Fruit fly (Drosophila melanogaster) whole organism, embryonic: ENCODE results near the gene CG4020.

Experiments
- Asciz ChIP-seq: fragments of 200-800 bp; sonication (Bioruptor generic); optimal IDR thresholded peaks from 2 replicates; lab custom pipeline; 2017; ENCODE audit warnings: missing biosample characterization, mild to moderate bottlenecking, missing genetic modification characterization, missing genetic modification reagents
- CG10462 ChIP-seq: fragments of 200-800 bp; sonication (Bioruptor generic); optimal IDR thresholded peaks from 2 replicates; lab custom pipeline; 2016; ENCODE audit warnings: missing biosample characterization, missing genetic modification characterization
- CG11456 ChIP-seq: fragments of 200-800 bp; sonication (Bioruptor generic); IDR thresholded peaks from 3 replicates; pipeline ENCODE4 v1.3.6; 2022; ENCODE audit warnings: missing biosample characterization, missing genetic modification characterization
- CG14014 ChIP-seq: fragments of 200-800 bp; sonication (Bioruptor generic); IDR thresholded peaks from 2 replicates; pipeline ENCODE4 v1.3.6; 2022; ENCODE audit warnings: missing biosample characterization, missing genetic modification characterization
- CG15073 ChIP-seq: fragments of 200-800 bp; sonication (Bioruptor generic); optimal IDR thresholded peaks from 2 replicates; lab custom pipeline; 2016; ENCODE audit warnings: missing biosample characterization, missing genetic modification characterization
- CG15696 ChIP-seq: fragments of 200-800 bp; sonication (Bioruptor generic); optimal IDR thresholded peaks from 2 replicates; lab custom pipeline; 2019; ENCODE audit warnings: missing biosample characterization, mild to moderate bottlenecking, missing genetic modification characterization, moderate library complexity
- CG16863 ChIP-seq: fragments of 200-800 bp; sonication (Bioruptor generic); optimal IDR thresholded peaks from 3 replicates; lab custom pipeline; 2016; ENCODE audit warnings: missing biosample characterization, missing genetic modification characterization
- CG17328 ChIP-seq: fragments of 200-800 bp; sonication (Bioruptor generic); IDR thresholded peaks from 2 replicates; pipeline ENCODE4 v1.3.6; 2022; ENCODE audit warnings: missing biosample characterization, missing genetic modification characterization
- CG2120 ChIP-seq: fragments of 200-800 bp; sonication (Bioruptor generic); optimal IDR thresholded peaks from 3 replicates; lab custom pipeline; 2016; ENCODE audit warnings: missing biosample characterization, missing genetic modification characterization
- CG2889 ChIP-seq: fragments of 200-800 bp; sonication (Bioruptor generic); IDR thresholded peaks from 3 replicates; pipeline ENCODE4 v1.3.6; 2022; ENCODE audit warnings: missing biosample characterization, missing genetic modification characterization
- CG3163 ChIP-seq: fragments of 200-800 bp; sonication (Bioruptor generic); optimal IDR thresholded peaks from 3 replicates; lab custom pipeline; 2016; ENCODE audit warnings: missing biosample characterization, missing genetic modification characterization
- CG32532 ChIP-seq: fragments of 200-800 bp; sonication (Bioruptor generic); IDR thresholded peaks from 2 replicates; pipeline ENCODE4 v1.3.6; 2022; ENCODE audit warnings: missing biosample characterization, missing genetic modification characterization
- CG34376 ChIP-seq: fragments of 200-800 bp; sonication (Bioruptor generic); optimal IDR thresholded peaks from 2 replicates; lab custom pipeline; 2018; ENCODE audit warnings: missing biosample characterization, mild to moderate bottlenecking, missing genetic modification characterization
- CG3995 ChIP-seq: fragments of 200-800 bp; sonication (Bioruptor generic); optimal IDR thresholded peaks from 3 replicates; lab custom pipeline; 2016; ENCODE audit warnings: missing biosample characterization, missing genetic modification characterization
- CG4360 ChIP-seq: fragments of 200-800 bp; sonication (Bioruptor generic); IDR thresholded peaks from 2 replicates; pipeline ENCODE4 v1.3.6; 2022; ENCODE audit warnings: missing biosample characterization, missing genetic modification characterization
- CG4424 ChIP-seq: fragments of 200-800 bp; sonication (Bioruptor generic); optimal IDR thresholded peaks from 3 replicates; lab custom pipeline; 2016; ENCODE audit warnings: missing biosample characterization, missing genetic modification characterization
- CG5245 ChIP-seq: fragments of 200-800 bp; sonication (Bioruptor generic); optimal IDR thresholded peaks from 3 replicates; lab custom pipeline; 2016; ENCODE audit warnings: missing biosample characterization, missing genetic modification characterization
- CG6272 ChIP-seq: fragments of 200-800 bp; sonication (Bioruptor generic); IDR thresholded peaks from 2 replicates; pipeline ENCODE4 v1.3.6; 2022; ENCODE audit warnings: missing biosample characterization, missing genetic modification characterization
- CG6813 ChIP-seq: fragments of 200-800 bp; sonication (Bioruptor generic); optimal IDR thresholded peaks from 2 replicates; lab custom pipeline; 2017; ENCODE audit warnings: missing biosample characterization, missing genetic modification characterization, mild to moderate bottlenecking, moderate library complexity, missing genetic modification reagents
- Camta ChIP-seq: fragments of 200-800 bp; sonication (Bioruptor generic); optimal IDR thresholded peaks from 2 replicates; lab custom pipeline; 2016; ENCODE audit warnings: missing biosample characterization, missing genetic modification characterization
- Dbx ChIP-seq: fragments of 200-800 bp; sonication (Bioruptor generic); IDR thresholded peaks from 3 replicates; pipeline ENCODE4 v1.3.6; 2022; ENCODE audit warnings: missing biosample characterization, missing genetic modification characterization
- Deaf1 ChIP-seq: fragments of 200-800 bp; optimal IDR thresholded peaks from 3 replicates; lab custom pipeline; 2019; ENCODE audit warnings: missing biosample characterization, mild to moderate bottlenecking, missing genetic modification characterization, moderate library complexity
- Hr39 ChIP-seq: fragments of >200 bp; optimal IDR thresholded peaks from 2 replicates; lab custom pipeline; 2017
- NK7.1 ChIP-seq: fragments of 200-800 bp; sonication (Bioruptor generic); optimal IDR thresholded peaks from 3 replicates; lab custom pipeline; 2016; ENCODE audit warnings: missing biosample characterization, missing genetic modification characterization
- Neu2 ChIP-seq: fragments of 200-800 bp; sonication (Bioruptor generic); optimal IDR thresholded peaks from 3 replicates; lab custom pipeline; 2016; ENCODE audit warnings: missing biosample characterization, missing genetic modification characterization, borderline replicate concordance
- Spps ChIP-seq: fragments of 200-800 bp; sonication (Bioruptor generic); optimal IDR thresholded peaks from 2 replicates; lab custom pipeline; 2018; ENCODE audit warnings: missing biosample characterization, mild to moderate bottlenecking, missing genetic modification characterization
- Stat92E ChIP-seq, 3 experiments: fragments of >200 bp in 2 of 3; fragments of 200-800 bp in 1 of 3; sonication (Bioruptor generic) in 1 of 3; optimal IDR thresholded peaks; 2 replicates each; lab custom pipeline; 2017 to 2019; ENCODE audit warnings: missing biosample characterization in 3 of 3, missing genetic modification characterization in 3 of 3, mild to moderate bottlenecking in 1 of 3, moderate library complexity in 1 of 3
- Tbp ChIP-seq: fragments of >200 bp; optimal IDR thresholded peaks from 2 replicates; lab custom pipeline; 2018; ENCODE audit warnings: missing biosample characterization, missing genetic modification characterization
- Trl ChIP-seq, 3 experiments: fragments of >200 bp in 2 of 3; fragments of 200-800 bp in 1 of 3; sonication (Bioruptor generic) in 1 of 3; optimal IDR thresholded peaks; 2 replicates in 1 of 3; 3 replicates in 2 of 3; lab custom pipeline; 2016 to 2017; ENCODE audit warnings: missing biosample characterization in 1 of 3, missing genetic modification characterization in 1 of 3
- ab ChIP-seq: fragments of 200-800 bp; sonication (Bioruptor generic); optimal IDR thresholded peaks from 2 replicates; lab custom pipeline; 2016; ENCODE audit warnings: missing biosample characterization, missing genetic modification characterization
- abd-A ChIP-seq: fragments of 200-800 bp; sonication (Bioruptor generic); optimal IDR thresholded peaks from 3 replicates; lab custom pipeline; 2019; ENCODE audit warnings: missing biosample characterization, mild to moderate bottlenecking, missing genetic modification characterization, moderate library complexity
- caup ChIP-seq: fragments of 200-800 bp; sonication (Bioruptor generic); optimal IDR thresholded peaks from 3 replicates; lab custom pipeline; 2017; ENCODE audit warnings: missing biosample characterization, mild to moderate bottlenecking, missing genetic modification characterization, moderate library complexity; ENCODE audit not compliant: severe bottlenecking
- disco-r ChIP-seq: fragments of 200-800 bp; sonication (Bioruptor generic); optimal IDR thresholded peaks from 2 replicates; lab custom pipeline; 2016; ENCODE audit warnings: missing biosample characterization, missing genetic modification characterization
- exex ChIP-seq: fragments of 200-800 bp; sonication (Bioruptor generic); optimal IDR thresholded peaks from 4 replicates; lab custom pipeline; 2018; ENCODE audit warnings: missing biosample characterization, mild to moderate bottlenecking, missing genetic modification characterization, moderate library complexity
- grn ChIP-seq: fragments of 200-800 bp; sonication (Bioruptor generic); optimal IDR thresholded peaks from 3 replicates; lab custom pipeline; 2017; ENCODE audit warnings: missing biosample characterization, missing genetic modification characterization
- h ChIP-seq: fragments of >200 bp; optimal IDR thresholded peaks from 2 replicates; lab custom pipeline; 2017
- insv ChIP-seq, 2 experiments: fragments of 200-800 bp; sonication (Bioruptor generic); optimal IDR thresholded peaks; 3 replicates each; lab custom pipeline; 2016 to 2018; ENCODE audit warnings: missing biosample characterization in 2 of 2, missing genetic modification characterization in 2 of 2
- jing ChIP-seq: fragments of 200-800 bp; sonication (Bioruptor generic); optimal IDR thresholded peaks from 2 replicates; lab custom pipeline; 2018; ENCODE audit warnings: missing biosample characterization, mild to moderate bottlenecking, missing genetic modification characterization
- kay ChIP-seq: fragments of 200-800 bp; sonication (Bioruptor generic); optimal IDR thresholded peaks from 2 replicates; lab custom pipeline; 2016; ENCODE audit warnings: missing biosample characterization, missing genetic modification characterization
- klu ChIP-seq: fragments of 200-800 bp; sonication (Bioruptor generic); IDR thresholded peaks from 2 replicates; pipeline ENCODE4 v1.3.6; 2022; ENCODE audit warnings: missing biosample characterization, missing genetic modification characterization
- maf-S ChIP-seq: fragments of 200-800 bp; sonication (Bioruptor generic); optimal IDR thresholded peaks from 2 replicates; lab custom pipeline; 2016; ENCODE audit warnings: missing biosample characterization, missing genetic modification characterization
- pb ChIP-seq: fragments of 200-800 bp; sonication (Bioruptor generic); optimal IDR thresholded peaks from 3 replicates; lab custom pipeline; 2016; ENCODE audit warnings: missing biosample characterization, missing genetic modification characterization
- pros ChIP-seq: fragments of 200-800 bp; sonication (Bioruptor generic); optimal IDR thresholded peaks from 3 replicates; lab custom pipeline; 2019; ENCODE audit warnings: missing biosample characterization, mild to moderate bottlenecking, missing genetic modification characterization, moderate library complexity
- sc ChIP-seq, 3 experiments: fragments of >200 bp in 2 of 3; fragments of 200-800 bp in 1 of 3; sonication (Bioruptor generic) in 1 of 3; optimal IDR thresholded peaks; 2 replicates in 2 of 3; 3 replicates in 1 of 3; lab custom pipeline; 2017; ENCODE audit warnings: mild to moderate bottlenecking in 1 of 3, missing biosample characterization in 1 of 3, missing genetic modification characterization in 1 of 3, missing genetic modification reagents in 1 of 3
- slou ChIP-seq: fragments of 200-800 bp; sonication (Bioruptor generic); optimal IDR thresholded peaks from 3 replicates; lab custom pipeline; 2016; ENCODE audit warnings: missing biosample characterization, missing genetic modification characterization
- sug ChIP-seq: fragments of 200-800 bp; optimal IDR thresholded peaks from 2 replicates; lab custom pipeline; 2019; ENCODE audit warnings: missing biosample characterization, mild to moderate bottlenecking, missing genetic modification characterization, moderate library complexity
- tgo ChIP-seq: fragments of 200-800 bp; sonication (Bioruptor generic); IDR thresholded peaks from 3 replicates; pipeline ENCODE4 v1.3.6; 2022; ENCODE audit warnings: missing biosample characterization, missing genetic modification characterization
- trem ChIP-seq: fragments of 200-800 bp; optimal IDR thresholded peaks from 3 replicates; lab custom pipeline; 2019; ENCODE audit warnings: missing biosample characterization, mild to moderate bottlenecking, missing genetic modification characterization, moderate library complexity
- tup ChIP-seq: fragments of 200-800 bp; sonication (Bioruptor generic); optimal IDR thresholded peaks from 2 replicates; lab custom pipeline; 2016; ENCODE audit warnings: missing biosample characterization, mild to moderate bottlenecking, missing genetic modification characterization, moderate library complexity

The CG4020 gene

DNA sequence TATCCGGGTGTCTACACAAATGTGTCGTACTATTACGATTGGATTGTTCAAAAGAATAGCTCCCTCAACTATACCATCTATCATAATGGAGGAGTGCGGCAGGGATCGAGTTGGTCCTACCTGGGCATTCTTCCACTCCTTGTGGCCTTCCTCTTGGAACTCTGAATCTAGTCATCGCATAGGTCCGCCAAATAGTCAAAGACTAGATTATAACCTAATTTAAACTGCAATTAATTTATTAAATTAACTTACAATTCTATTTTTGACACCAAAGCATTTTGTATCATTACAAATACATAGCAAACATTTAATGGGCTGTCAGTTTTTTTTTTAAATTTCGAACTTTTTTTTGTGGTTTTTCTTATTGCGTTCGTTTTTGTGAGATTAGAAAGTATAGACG lies 44.4 kb downstream of the CG4020 start, which contains the start of gene CG32755:
CG32755 (plus strand) TSS at position 301 of the 400 bp plus-strand sequence.
- TF ChIP-seq CG3163 (GFP tag; lab: Kevin White, UChicago) (no peak), Trl (optimal IDR thresholded peaks at IDR 0.05; lab: Kevin White, UChicago) (no peak), Trl (GFP tag; optimal IDR thresholded peaks at IDR 0.05; lab: Kevin White, UChicago) (no peak), Camta (GFP tag; lab: Kevin White, UChicago) (no peak), Dbx (GFP tag; lab: Robert Waterston, UW) (no peak), CG6272 (no peak), kay (GFP tag; lab: Kevin White, UChicago) (no peak), ab (no peak), CG3995 (GFP tag; lab: Kevin White, UChicago) (no peak), trem (no peak), CG14014 (GFP tag; lab: Robert Waterston, UW) (no peak)

- TF ChIP-seq pros (GFP tag; lab: Kevin White, UChicago) (no peak), exex (tag; lab: Kevin White, UChicago) (peak; percentile 21)
Measured at dm6 chrX:5952265-5952664, 46.7 kb downstream of the CG4020 start, which contains the start of gene CG6048. TSS of gene CG6048 (plus strand) at chrX:5952565.

dm6 chrX:5955207-5955679 lies 49.7 kb downstream of the CG4020 start, which contains the start of gene CG6067:
TSS of gene CG6067 (plus strand) at chrX:5955629.
- no peak for TF ChIP-seq CG2120
- TF ChIP-seq Hr39 (lab: Kevin White, UChicago): no peak
- no peak for TF ChIP-seq CG15073
- no peak for TF ChIP-seq insv (GFP tag; optimal IDR thresholded peaks at IDR 0.05; lab: Kevin White, UChicago)
- TF ChIP-seq slou (GFP tag; lab: Kevin White, UChicago): no peak
- TF ChIP-seq pb (GFP tag; lab: Kevin White, UChicago): no peak
- no peak for TF ChIP-seq CG11456 (GFP tag; lab: Robert Waterston, UW)
- no peak for TF ChIP-seq h (lab: Kevin White, UChicago)
- TF ChIP-seq NK7.1 (GFP tag; lab: Kevin White, UChicago): no peak
- no peak for TF ChIP-seq CG4424 (GFP tag; lab: Kevin White, UChicago)
- TF ChIP-seq maf-S (GFP tag; lab: Kevin White, UChicago): no peak
- no peak for TF ChIP-seq Tbp
- no peak for TF ChIP-seq CG15696 (tag; lab: Kevin White, UChicago)
- TF ChIP-seq grn (GFP tag; lab: Kevin White, UChicago): peak; percentile 14
- no peak for TF ChIP-seq Asciz (GFP tag; lab: Kevin White, UChicago)
- no peak for TF ChIP-seq tgo (GFP tag; lab: Robert Waterston, UW)
- TF ChIP-seq Deaf1 (tag; lab: Kevin White, UChicago): peak; percentile 67
- peak; percentile 34 for TF ChIP-seq CG34376
- no peak for TF ChIP-seq Neu2 (GFP tag; lab: Kevin White, UChicago)
- no peak for TF ChIP-seq Stat92E (GFP tag; optimal IDR thresholded peaks at IDR 0.05; lab: Kevin White, UChicago)
- TF ChIP-seq jing (GFP tag; lab: Kevin White, UChicago): no peak
- TF ChIP-seq klu (GFP tag; lab: Robert Waterston, UW): no peak
- TF ChIP-seq caup: no peak
- TF ChIP-seq CG16863 (GFP tag; lab: Kevin White, UChicago): no peak
- no peak for TF ChIP-seq CG4360 (GFP tag; lab: Robert Waterston, UW)
- no peak for TF ChIP-seq CG6813 (GFP tag; lab: Kevin White, UChicago)
- no peak for TF ChIP-seq CG17328 (GFP tag; lab: Robert Waterston, UW)
- TF ChIP-seq tup: no peak
- no peak for TF ChIP-seq disco-r (GFP tag; lab: Kevin White, UChicago)
- TF ChIP-seq CG5245 (GFP tag; lab: Kevin White, UChicago): no peak
- TF ChIP-seq sc (optimal IDR thresholded peaks at IDR 0.05; lab: Kevin White, UChicago): no peak
- TF ChIP-seq sc (GFP tag; optimal IDR thresholded peaks at IDR 0.05; lab: Kevin White, UChicago): no peak
- no peak for TF ChIP-seq CG2889 (GFP tag; lab: Robert Waterston, UW)
- TF ChIP-seq CG32532 (GFP tag; lab: Robert Waterston, UW): no peak
- TF ChIP-seq sug (tag; lab: Kevin White, UChicago): peak; percentile 1
- no peak for TF ChIP-seq Spps (tag; lab: Kevin White, UChicago)
- no peak for TF ChIP-seq abd-A (tag; lab: Kevin White, UChicago)
- no peak for TF ChIP-seq CG10462
